Worm (Caenorhabditis elegans): ENCODE measurements around the gene H12D21.11.

H12D21.11 gene

ce11 chrV:14942898-14943297, 27.2 kb downstream of the H12D21.11 start:
- TF ChIP-seq ceh-13 (GFP tag; optimal IDR thresholded peaks at IDR 0.05) = no peak
- TF ChIP-seq F13C5.2 (tag; optimal IDR thresholded peaks at IDR 0.05) = no peak
- no peak for TF ChIP-seq ets-7 (tag; optimal IDR thresholded peaks at IDR 0.05)
- no peak for TF ChIP-seq hmg-4 (GFP tag; optimal IDR thresholded peaks at IDR 0.05)
- TF ChIP-seq sea-1 (GFP tag; conservative IDR thresholded peaks at IDR 0.05) = no peak
- TF ChIP-seq scrt-1 (GFP tag; IDR thresholded peaks at IDR 0.05) = no peak
- TF ChIP-seq flt-1 (GFP tag; IDR thresholded peaks at IDR 0.05) = no peak
- TF ChIP-seq ceh-36 (tag; optimal IDR thresholded peaks at IDR 0.05) = no peak
- TF ChIP-seq hnd-1 (tag; optimal IDR thresholded peaks at IDR 0.05) = no peak
- TF ChIP-seq aly-1 (tag; optimal IDR thresholded peaks at IDR 0.05) = no peak
- TF ChIP-seq B0310.2 (tag; optimal IDR thresholded peaks at IDR 0.05) = no peak
- no peak for TF ChIP-seq hmbx-1 (tag; optimal IDR thresholded peaks at IDR 0.05)
- TF ChIP-seq tra-4 (tag; optimal IDR thresholded peaks at IDR 0.05) = no peak
- no peak for TF ChIP-seq tbx-11 (GFP tag; IDR thresholded peaks at IDR 0.05)
- no peak for TF ChIP-seq ama-1 (optimal IDR thresholded peaks at IDR 0.05)
- no peak for TF ChIP-seq pes-1 (GFP tag; IDR thresholded peaks at IDR 0.05)
- TF ChIP-seq tbx-37 (GFP tag; conservative IDR thresholded peaks at IDR 0.05) = no peak

- no peak for TF ChIP-seq aly-1 (tag; optimal IDR thresholded peaks at IDR 0.05)
- TF ChIP-seq F13C5.2 (tag; optimal IDR thresholded peaks at IDR 0.05) = no peak
- no peak for TF ChIP-seq tra-4 (tag; optimal IDR thresholded peaks at IDR 0.05)
- TF ChIP-seq pes-1 (GFP tag; IDR thresholded peaks at IDR 0.05) = no peak
- no peak for TF ChIP-seq B0310.2 (tag; optimal IDR thresholded peaks at IDR 0.05)
- no peak for TF ChIP-seq tbx-11 (GFP tag; IDR thresholded peaks at IDR 0.05)
These were observed 28.1 kb downstream of the H12D21.11 start for ce11 chrV:14943774-14944173.

- TF ChIP-seq hnd-1 (tag; optimal IDR thresholded peaks at IDR 0.05) = no peak
- TF ChIP-seq hmg-4 (GFP tag; optimal IDR thresholded peaks at IDR 0.05) = no peak
- TF ChIP-seq tbx-37 (GFP tag; conservative IDR thresholded peaks at IDR 0.05) = no peak
These were observed 29.4 kb downstream of the H12D21.11 start for ce11 chrV:14945124-14945523.

- TF ChIP-seq tbx-11 (GFP tag; IDR thresholded peaks at IDR 0.05) (no peak), B0310.2 (tag; optimal IDR thresholded peaks at IDR 0.05) (no peak), sea-1 (GFP tag; conservative IDR thresholded peaks at IDR 0.05) (no peak), F13C5.2 (tag; optimal IDR thresholded peaks at IDR 0.05) (no peak), hnd-1 (tag; optimal IDR thresholded peaks at IDR 0.05) (no peak), ets-7 (tag; optimal IDR thresholded peaks at IDR 0.05) (no peak), hmbx-1 (tag; optimal IDR thresholded peaks at IDR 0.05) (no peak), hmg-4 (GFP tag; optimal IDR thresholded peaks at IDR 0.05) (no peak), tra-4 (tag; optimal IDR thresholded peaks at IDR 0.05) (no peak), scrt-1 (GFP tag; IDR thresholded peaks at IDR 0.05) (no peak), flt-1 (GFP tag; IDR thresholded peaks at IDR 0.05) (no peak)
These were observed 30.0 kb downstream of the H12D21.11 start, which contains the start of gene C30G7.3 for ce11 chrV:14945697-14946096. Gene C30G7.3, minus strand, starts transcription at chrV:14945704.

- TF ChIP-seq tra-4 (tag; optimal IDR thresholded peaks at IDR 0.05) (no peak), ceh-13 (GFP tag; optimal IDR thresholded peaks at IDR 0.05) (no peak), ets-7 (tag; optimal IDR thresholded peaks at IDR 0.05) (no peak), F13C5.2 (tag; optimal IDR thresholded peaks at IDR 0.05) (no peak), pes-1 (GFP tag; IDR thresholded peaks at IDR 0.05) (no peak), flt-1 (GFP tag; IDR thresholded peaks at IDR 0.05) (no peak), ceh-36 (tag; optimal IDR thresholded peaks at IDR 0.05) (no peak), sea-1 (GFP tag; conservative IDR thresholded peaks at IDR 0.05) (no peak), ama-1 (optimal IDR thresholded peaks at IDR 0.05) (no peak)
These were observed 31.3 kb downstream of the H12D21.11 start, which contains the start of gene C30G7.4 for ce11 chrV:14947022-14947421. Gene C30G7.4, minus strand, starts transcription at chrV:14947122.

- TF ChIP-seq flt-1 (GFP tag; IDR thresholded peaks at IDR 0.05) = no peak
- no peak for TF ChIP-seq ama-1 (optimal IDR thresholded peaks at IDR 0.05)
- TF ChIP-seq sea-1 (GFP tag; conservative IDR thresholded peaks at IDR 0.05) = no peak
- no peak for TF ChIP-seq ets-7 (tag; optimal IDR thresholded peaks at IDR 0.05)
- TF ChIP-seq tra-4 (tag; optimal IDR thresholded peaks at IDR 0.05) = no peak
- TF ChIP-seq tbx-11 (GFP tag; IDR thresholded peaks at IDR 0.05) = no peak
- TF ChIP-seq scrt-1 (GFP tag; IDR thresholded peaks at IDR 0.05) = no peak
- TF ChIP-seq tbx-37 (GFP tag; conservative IDR thresholded peaks at IDR 0.05) = no peak
- no peak for TF ChIP-seq pes-1 (GFP tag; IDR thresholded peaks at IDR 0.05)
- no peak for TF ChIP-seq F13C5.2 (tag; optimal IDR thresholded peaks at IDR 0.05)
- TF ChIP-seq hmg-4 (GFP tag; optimal IDR thresholded peaks at IDR 0.05) = no peak
These were observed 32.9 kb downstream of the H12D21.11 start for ce11 chrV:14948566-14948965.

ce11 chrV:14949477-14949876, 33.8 kb downstream of the H12D21.11 start, which contains the start of gene hil-1:
Gene hil-1, plus strand, starts transcription at chrV:14949777.
- no peak for TF ChIP-seq hnd-1 (tag; optimal IDR thresholded peaks at IDR 0.05)
- TF ChIP-seq tbx-37 (GFP tag; conservative IDR thresholded peaks at IDR 0.05) = no peak
- TF ChIP-seq tra-4 (tag; optimal IDR thresholded peaks at IDR 0.05) = no peak
- no peak for TF ChIP-seq ceh-13 (GFP tag; optimal IDR thresholded peaks at IDR 0.05)
- TF ChIP-seq sea-1 (GFP tag; conservative IDR thresholded peaks at IDR 0.05) = no peak
- TF ChIP-seq F13C5.2 (tag; optimal IDR thresholded peaks at IDR 0.05) = no peak
- no peak for TF ChIP-seq B0310.2 (tag; optimal IDR thresholded peaks at IDR 0.05)
- no peak for TF ChIP-seq scrt-1 (GFP tag; IDR thresholded peaks at IDR 0.05)
- TF ChIP-seq pes-1 (GFP tag; IDR thresholded peaks at IDR 0.05) = no peak
- no peak for TF ChIP-seq ama-1 (optimal IDR thresholded peaks at IDR 0.05)
- no peak for TF ChIP-seq hmbx-1 (tag; optimal IDR thresholded peaks at IDR 0.05)
- TF ChIP-seq aly-1 (tag; optimal IDR thresholded peaks at IDR 0.05) = no peak
- TF ChIP-seq tbx-11 (GFP tag; IDR thresholded peaks at IDR 0.05) = no peak

- TF ChIP-seq sea-1 (GFP tag; conservative IDR thresholded peaks at IDR 0.05) = no peak
- no peak for TF ChIP-seq scrt-1 (GFP tag; IDR thresholded peaks at IDR 0.05)
- TF ChIP-seq pes-1 (GFP tag; IDR thresholded peaks at IDR 0.05) = no peak
- TF ChIP-seq tbx-11 (GFP tag; IDR thresholded peaks at IDR 0.05) = no peak
- no peak for TF ChIP-seq F13C5.2 (tag; optimal IDR thresholded peaks at IDR 0.05)
- no peak for TF ChIP-seq flt-1 (GFP tag; IDR thresholded peaks at IDR 0.05)
- TF ChIP-seq hmbx-1 (tag; optimal IDR thresholded peaks at IDR 0.05) = no peak
- TF ChIP-seq tra-4 (tag; optimal IDR thresholded peaks at IDR 0.05) = no peak
These were observed 38.9 kb downstream of the H12D21.11 start, which contains the start of gene C30G7.5 for ce11 chrV:14954633-14955032. Gene C30G7.5, minus strand, starts transcription at chrV:14954733.
